Worm (Caenorhabditis elegans) whole organism, L1 larva: ENCODE results near the gene epic-3.

Experiments
- C34B4.2 ChIP-seq: sonication (generic microtip); optimal IDR thresholded peaks from 2 replicates; lab custom pipeline; 2017; ENCODE audit warnings: mild to moderate bottlenecking, missing genetic modification characterization, missing compliant biosample characterization
- aha-1 ChIP-seq: fragments of 150-350 bp; optimal IDR thresholded peaks from 2 replicates; lab custom pipeline; 2014; ENCODE audit warnings: missing biosample characterization, missing genetic modification characterization
- ceh-8 ChIP-seq: fragments of 200-800 bp; sonication (Bioruptor generic); optimal IDR thresholded peaks from 2 replicates; lab custom pipeline; 2018; ENCODE audit warnings: mild to moderate bottlenecking, missing genetic modification characterization, moderate library complexity, missing compliant biosample characterization
- ceh-82 ChIP-seq, 3 experiments: fragments of 150-350 bp in 1 of 3; sonication (generic microtip) in 2 of 3; optimal IDR thresholded peaks; 2 replicates each; lab custom pipeline; 2014 to 2017; ENCODE audit warnings: missing biosample characterization in 3 of 3, missing genetic modification characterization in 3 of 3
- elt-3 ChIP-seq, 6 experiments: fragments of 150-350 bp in 1 of 6; sonication (generic microtip); optimal IDR thresholded peaks; 2 replicates each; lab custom pipeline; 2017 to 2018; ENCODE audit warnings: missing biosample characterization in 6 of 6, missing genetic modification characterization in 6 of 6, inconsistent platforms in 1 of 6
- fkh-4 ChIP-seq: sonication (generic microtip); optimal IDR thresholded peaks from 2 replicates; lab custom pipeline; 2016; ENCODE audit warnings: missing compliant biosample characterization, missing genetic modification characterization, borderline replicate concordance
- fkh-8 ChIP-seq: sonication (generic microtip); optimal IDR thresholded peaks from 2 replicates; lab custom pipeline; 2016; ENCODE audit warnings: mild to moderate bottlenecking, missing genetic modification characterization, missing compliant biosample characterization
- hlh-4 ChIP-seq: sonication (generic microtip); optimal IDR thresholded peaks from 2 replicates; lab custom pipeline; 2016; ENCODE audit warnings: mild to moderate bottlenecking, missing genetic modification characterization, missing compliant biosample characterization
- irx-1 ChIP-seq: sonication (generic microtip); optimal IDR thresholded peaks from 2 replicates; lab custom pipeline; 2016; ENCODE audit warnings: missing genetic modification characterization, missing compliant biosample characterization
- lin-14 ChIP-seq: fragments of 200-800 bp; sonication (Bioruptor generic); optimal IDR thresholded peaks from 2 replicates; lab custom pipeline; 2018; ENCODE audit warnings: mild to moderate bottlenecking, missing genetic modification characterization, moderate library complexity, missing compliant biosample characterization
- mep-1 ChIP-seq: fragments of 150-350 bp; optimal IDR thresholded peaks from 2 replicates; lab custom pipeline; 2014; ENCODE audit warnings: missing biosample characterization, missing genetic modification characterization
- nhr-19 ChIP-seq: fragments of 200-800 bp; sonication (Bioruptor generic); conservative IDR thresholded peaks from 2 replicates; pipeline ENCODE4 v1.3.6; 2022; ENCODE audit warnings: missing genetic modification characterization, missing compliant biosample characterization
- nhr-76 ChIP-seq: sonication (generic microtip); optimal IDR thresholded peaks from 2 replicates; lab custom pipeline; 2017; ENCODE audit warnings: missing biosample characterization, missing genetic modification characterization
- nhr-84 ChIP-seq: sonication (generic microtip); optimal IDR thresholded peaks from 2 replicates; lab custom pipeline; 2017; ENCODE audit warnings: missing biosample characterization, missing genetic modification characterization
- tbx-2 ChIP-seq: sonication (generic microtip); optimal IDR thresholded peaks from 2 replicates; lab custom pipeline; 2016; ENCODE audit warnings: missing genetic modification characterization, missing compliant biosample characterization
- unc-98 ChIP-seq: fragments of 200-800 bp; sonication (Bioruptor generic); IDR thresholded peaks from 2 replicates; pipeline ENCODE4 v1.3.6; 2022; ENCODE audit warnings: missing genetic modification characterization, missing compliant biosample characterization

Gene epic-3

ce11 chrIV:1679227-1679626 lies 45.0 kb downstream of the epic-3 start:
- TF ChIP-seq irx-1 (tag; lab: Kevin White, UChicago) (no peak), nhr-19 (GFP tag; lab: Robert Waterston, UW) (no peak), elt-3 (tag; optimal IDR thresholded peaks at IDR 0.05; lab: Kevin White, UChicago) (no peak), fkh-4 (tag; lab: Kevin White, UChicago) (no peak), hlh-4 (tag; lab: Kevin White, UChicago) (no peak), unc-98 (GFP tag; lab: Robert Waterston, UW) (no peak), ceh-8 (no peak), aha-1 (tag; lab: Kevin White, UChicago) (no peak), nhr-84 (tag; lab: Kevin White, UChicago) (no peak), fkh-8 (no peak), C34B4.2 (tag; lab: Kevin White, UChicago) (no peak)

- TF ChIP-seq tbx-2 (tag; lab: Kevin White, UChicago) (no peak), C34B4.2 (tag; lab: Kevin White, UChicago) (no peak), nhr-76 (no peak), mep-1 (no peak), lin-14 (GFP tag; lab: Kevin White, UChicago) (no peak), ceh-82 (tag; optimal IDR thresholded peaks at IDR 0.05; lab: Kevin White, UChicago) (no peak)
Measured at ce11 chrIV:1676926-1677325, 47.3 kb downstream of the epic-3 start.
